Fruit fly (Drosophila melanogaster) whole organism, adult: ENCODE data around the gene CG3740.
A peak's percentile ranks its signal among the peaks of the same experiment; 100 is the strongest.

ENCODE experiments used
- CG11617 ChIP-seq: fragments of 200-800 bp; sonication (Bioruptor generic); optimal IDR thresholded peaks from 2 replicates; lab custom pipeline; 2017; ENCODE audit warnings: mild to moderate bottlenecking, missing biosample characterization, missing genetic modification reagents, missing genetic modification characterization
- CG12768 ChIP-seq: fragments of 200-800 bp; sonication (Bioruptor generic); optimal IDR thresholded peaks from 2 replicates; lab custom pipeline; 2017; ENCODE audit warnings: missing biosample characterization, missing genetic modification characterization, mild to moderate bottlenecking, moderate library complexity, missing genetic modification reagents
- CG14711 ChIP-seq: fragments of 200-800 bp; sonication (Bioruptor generic); optimal IDR thresholded peaks from 2 replicates; lab custom pipeline; 2018; ENCODE audit warnings: missing biosample characterization, mild to moderate bottlenecking, missing genetic modification characterization, moderate library complexity
- CG1620 ChIP-seq: fragments of 200-800 bp; sonication (Bioruptor generic); optimal IDR thresholded peaks from 2 replicates; lab custom pipeline; 2016; ENCODE audit warnings: missing biosample characterization, missing genetic modification characterization
- CG33017 ChIP-seq: fragments of 200-800 bp; sonication (Bioruptor generic); optimal IDR thresholded peaks from 2 replicates; lab custom pipeline; 2018; ENCODE audit warnings: missing biosample characterization, mild to moderate bottlenecking, missing genetic modification characterization, moderate library complexity
- CG5204 ChIP-seq: fragments of 200-800 bp; sonication (Bioruptor generic); optimal IDR thresholded peaks from 2 replicates; lab custom pipeline; 2016; ENCODE audit warnings: missing biosample characterization, missing genetic modification characterization
- CG7045 ChIP-seq: fragments of 200-800 bp; sonication (Bioruptor generic); optimal IDR thresholded peaks from 2 replicates; lab custom pipeline; 2017; ENCODE audit warnings: missing biosample characterization, mild to moderate bottlenecking, missing genetic modification characterization
- CG7101 ChIP-seq: fragments of 200-800 bp; sonication (Bioruptor generic); optimal IDR thresholded peaks from 2 replicates; lab custom pipeline; 2018; ENCODE audit warnings: missing biosample characterization, mild to moderate bottlenecking, missing genetic modification characterization, moderate library complexity
- Clk ChIP-seq: fragments of 200-800 bp; sonication (Bioruptor generic); optimal IDR thresholded peaks from 2 replicates; lab custom pipeline; 2017; ENCODE audit warnings: missing biosample characterization, missing genetic modification characterization
- Crg-1 ChIP-seq: fragments of 200-800 bp; sonication (Bioruptor generic); optimal IDR thresholded peaks from 2 replicates; lab custom pipeline; 2016; ENCODE audit warnings: missing biosample characterization, missing genetic modification characterization
- Hr96 ChIP-seq: fragments of 200-800 bp; sonication (Bioruptor generic); optimal IDR thresholded peaks from 2 replicates; lab custom pipeline; 2016; ENCODE audit warnings: missing biosample characterization, missing genetic modification characterization
- Mnt ChIP-seq: fragments of 200-800 bp; sonication (Bioruptor generic); optimal IDR thresholded peaks from 2 replicates; lab custom pipeline; 2016; ENCODE audit warnings: missing biosample characterization, mild to moderate bottlenecking, missing genetic modification characterization
- bab1 ChIP-seq: fragments of 200-800 bp; sonication (Bioruptor generic); optimal IDR thresholded peaks from 3 replicates; lab custom pipeline; 2019; ENCODE audit warnings: missing biosample characterization, mild to moderate bottlenecking, missing genetic modification characterization, moderate library complexity
- cic ChIP-seq: fragments of 200-800 bp; sonication (Bioruptor generic); optimal IDR thresholded peaks from 2 replicates; lab custom pipeline; 2017; ENCODE audit warnings: missing biosample characterization, mild to moderate bottlenecking, missing genetic modification characterization, moderate library complexity
- cnc ChIP-seq, 2 experiments: fragments of >200 bp; optimal IDR thresholded peaks; 2 replicates each; lab custom pipeline; 2017
- kay ChIP-seq: fragments of 200-800 bp; sonication (Bioruptor generic); peaks from one replicate; lab custom pipeline; 2016; ENCODE audit warnings: missing biosample characterization, missing genetic modification characterization, borderline replicate concordance
- ovo ChIP-seq: fragments of 200-800 bp; sonication (Bioruptor generic); optimal IDR thresholded peaks from 2 replicates; lab custom pipeline; 2016; ENCODE audit warnings: missing biosample characterization, missing genetic modification characterization
- pad ChIP-seq: fragments of 200-800 bp; sonication (Bioruptor generic); optimal IDR thresholded peaks from 3 replicates; lab custom pipeline; 2017; ENCODE audit warnings: missing biosample characterization, missing genetic modification characterization, mild to moderate bottlenecking, moderate library complexity, missing genetic modification reagents
- tj ChIP-seq: fragments of 200-800 bp; sonication (Bioruptor generic); optimal IDR thresholded peaks from 3 replicates; lab custom pipeline; 2017; ENCODE audit warnings: missing biosample characterization, mild to moderate bottlenecking, missing genetic modification characterization, moderate library complexity
- toe ChIP-seq: fragments of 200-800 bp; sonication (Bioruptor generic); optimal IDR thresholded peaks from 2 replicates; lab custom pipeline; 2016; ENCODE audit warnings: missing biosample characterization, missing genetic modification characterization

Gene CG3740

DNA sequence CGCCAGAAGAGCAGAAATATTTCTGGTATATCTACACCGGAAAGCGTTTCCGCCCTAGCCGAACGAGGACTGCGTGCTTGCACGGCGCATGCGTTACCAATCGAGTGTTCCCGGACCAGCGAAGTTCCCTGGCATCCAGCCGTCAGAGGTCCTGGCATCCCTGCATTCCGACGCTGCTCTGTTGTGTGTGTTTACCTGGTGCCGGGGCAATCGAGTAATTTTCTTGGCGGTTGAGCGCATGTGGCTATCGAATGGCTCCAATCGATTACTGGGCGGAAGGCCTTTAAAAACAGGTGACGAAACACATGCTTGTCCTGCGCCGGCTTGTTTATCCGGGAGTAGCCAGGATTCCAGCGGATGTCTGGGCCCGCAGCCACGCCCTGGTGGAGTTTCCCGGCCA, 23.5 kb upstream of the CG3740 start, which contains the start of gene CG32809:
CG32809 (minus strand) TSS at position 216 of the 400 bp plus-strand sequence.
- no peak for TF ChIP-seq kay
- no peak for TF ChIP-seq CG33017 (tag; lab: Kevin White, UChicago)
- no peak for TF ChIP-seq Crg-1
- peak; percentile 33 for TF ChIP-seq Mnt (GFP tag; lab: Kevin White, UChicago)
- no peak for TF ChIP-seq toe
- TF ChIP-seq CG14711 = no peak

DNA sequence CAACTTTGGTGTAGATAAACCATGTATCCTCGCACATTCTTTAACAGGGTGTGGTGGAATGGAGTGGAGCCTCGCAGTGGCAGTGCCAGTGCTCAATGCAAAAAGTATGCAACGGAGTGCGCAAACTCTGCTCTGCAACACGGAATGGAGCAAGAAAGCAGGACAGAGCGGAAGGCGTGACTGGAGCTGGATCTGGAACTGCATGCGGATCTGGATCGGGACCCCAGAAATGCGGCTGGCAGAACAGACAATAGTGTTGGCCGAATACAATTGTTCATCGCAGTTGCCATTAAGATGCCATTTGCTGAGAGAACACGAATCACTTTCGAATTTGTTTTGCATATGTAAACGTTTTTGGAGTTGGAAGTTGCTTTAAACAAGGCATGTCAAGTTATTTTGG, 22.4 kb upstream of the CG3740 start:
- no peak for TF ChIP-seq Crg-1
- TF ChIP-seq Hr96 (GFP tag; lab: Kevin White, UChicago) = no peak
- TF ChIP-seq CG11617 (GFP tag; lab: Kevin White, UChicago) = no peak
- TF ChIP-seq CG1620 = no peak
- no peak for TF ChIP-seq pad
- TF ChIP-seq ovo (GFP tag; lab: Kevin White, UChicago) = no peak
- no peak for TF ChIP-seq kay

DNA sequence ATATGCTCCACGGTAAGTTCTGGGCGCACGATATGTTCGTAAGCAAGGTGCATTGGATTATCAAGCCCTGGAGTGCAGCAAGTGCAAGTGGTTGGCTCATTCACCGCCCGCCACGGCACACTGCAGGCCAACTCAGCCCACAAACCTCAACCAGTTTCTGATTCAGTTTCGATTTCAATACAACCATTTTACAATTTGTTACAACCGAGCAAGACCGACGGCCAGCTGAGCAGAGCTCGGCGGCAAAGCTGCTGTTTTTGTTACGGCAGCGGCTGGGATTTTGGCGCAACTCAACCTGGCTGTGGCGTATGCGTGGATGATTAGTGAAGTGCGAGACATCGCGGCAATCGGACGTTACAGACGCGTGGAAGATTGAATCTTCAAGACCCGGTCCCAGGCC, 17.2 kb upstream of the CG3740 start, which contains the start of gene b6:
b6 (plus strand) TSS at position 320 of the 400 bp plus-strand sequence.
- no peak for TF ChIP-seq CG14711
- TF ChIP-seq CG11617 (GFP tag; lab: Kevin White, UChicago) = no peak
- no peak for TF ChIP-seq pad
- TF ChIP-seq cnc (optimal IDR thresholded peaks at IDR 0.05; lab: Kevin White, UChicago) = no peak
- TF ChIP-seq kay = no peak
- TF ChIP-seq bab1 (GFP tag; lab: Kevin White, UChicago) = no peak
- no peak for TF ChIP-seq ovo (GFP tag; lab: Kevin White, UChicago)
- no peak for TF ChIP-seq toe
- TF ChIP-seq Mnt (GFP tag; lab: Kevin White, UChicago) = no peak
- no peak for TF ChIP-seq tj (GFP tag; lab: Kevin White, UChicago)
- no peak for TF ChIP-seq CG7101
- no peak for TF ChIP-seq CG33017 (tag; lab: Kevin White, UChicago)
- TF ChIP-seq cic (GFP tag; lab: Kevin White, UChicago) = no peak
- no peak for TF ChIP-seq Crg-1

DNA sequence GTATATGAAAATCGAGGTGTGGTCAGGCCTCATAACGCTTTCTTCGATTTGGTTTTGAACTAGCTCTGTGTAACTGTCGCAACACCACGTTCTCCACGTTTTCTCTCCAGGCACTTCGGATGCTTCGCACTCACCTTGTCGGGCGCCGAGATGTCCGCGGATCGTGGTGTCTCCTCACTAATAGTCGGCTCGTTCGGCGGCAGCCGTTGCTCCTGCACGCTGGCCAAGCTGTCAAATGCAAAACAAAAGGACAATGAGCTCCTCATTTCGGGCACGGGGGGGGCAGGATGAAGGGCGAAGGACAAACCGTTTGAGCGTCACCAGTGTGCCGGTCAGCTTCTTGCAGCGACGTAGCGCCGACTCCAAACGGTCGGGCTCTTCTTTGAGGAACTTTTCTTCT, 12.2 kb upstream of the CG3740 start, which contains the start of gene CG14797:
CG14797 (plus strand) TSS at position 301 of the 400 bp plus-strand sequence.
- TF ChIP-seq CG33017 (tag; lab: Kevin White, UChicago) (no peak), ovo (GFP tag; lab: Kevin White, UChicago) (no peak), Crg-1 (no peak), cic (GFP tag; lab: Kevin White, UChicago) (no peak), CG14711 (no peak), Hr96 (GFP tag; lab: Kevin White, UChicago) (no peak), toe (no peak), CG7101 (no peak), tj (GFP tag; lab: Kevin White, UChicago) (no peak), kay (no peak), Mnt (GFP tag; lab: Kevin White, UChicago) (no peak), CG11617 (GFP tag; lab: Kevin White, UChicago) (no peak), CG12768 (no peak), cnc (optimal IDR thresholded peaks at IDR 0.05; lab: Kevin White, UChicago) (no peak), CG5204 (GFP tag; lab: Kevin White, UChicago) (no peak), CG7045 (GFP tag; lab: Kevin White, UChicago) (no peak)

DNA sequence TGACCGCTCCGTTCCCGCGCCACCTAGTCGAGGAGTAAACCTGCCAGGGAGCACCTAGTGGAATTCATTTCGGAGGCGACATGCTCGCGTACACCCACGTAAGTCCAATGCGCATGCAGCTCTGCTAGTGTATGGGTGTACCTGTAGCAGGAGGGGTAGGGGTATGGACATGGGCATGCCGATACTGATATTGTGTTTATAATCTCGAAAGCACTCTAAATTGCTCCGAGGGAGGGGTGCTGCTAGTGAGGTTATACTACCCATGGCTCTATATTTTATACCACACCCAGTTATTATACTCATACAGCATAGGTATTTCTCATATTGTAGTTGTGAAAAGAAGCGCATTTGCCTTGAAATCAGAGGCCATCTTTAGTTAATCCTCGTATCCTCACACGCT, 743 bp upstream of the CG3740 start:
- TF ChIP-seq Mnt (GFP tag; lab: Kevin White, UChicago) (peak; percentile 57), CG7101 (peak; percentile 6), CG12768 (no peak)

DNA sequence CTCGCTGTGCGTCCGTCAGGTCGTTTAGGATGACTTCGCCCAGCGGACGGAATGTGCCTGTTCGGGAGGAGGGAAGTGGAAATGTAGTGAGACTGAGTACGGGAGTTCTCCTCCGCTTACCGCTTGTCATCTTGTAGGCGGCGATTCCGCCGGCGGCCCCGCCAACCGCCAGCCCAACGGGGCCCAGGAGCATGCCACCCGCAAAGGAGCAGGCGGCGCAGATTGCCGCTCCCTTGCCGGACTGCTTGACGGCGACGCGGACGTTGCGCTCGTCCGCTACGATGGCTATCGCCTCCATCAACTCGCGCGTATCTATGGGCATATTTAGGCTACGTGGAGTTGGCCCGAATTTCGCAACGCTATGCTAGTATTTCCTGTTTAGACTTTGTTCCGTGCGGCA, 409 bp downstream of the CG3740 start, which contains the start of gene Mur2B:
Mur2B (minus strand) TSS at position 101 of the 400 bp plus-strand sequence.
- TF ChIP-seq CG11617 (GFP tag; lab: Kevin White, UChicago) (no peak), CG1620 (no peak), bab1 (GFP tag; lab: Kevin White, UChicago) (no peak), CG5204 (GFP tag; lab: Kevin White, UChicago) (no peak), CG33017 (tag; lab: Kevin White, UChicago) (no peak), Clk (GFP tag; lab: Kevin White, UChicago) (no peak), CG12768 (no peak), pad (no peak), toe (no peak)

DNA sequence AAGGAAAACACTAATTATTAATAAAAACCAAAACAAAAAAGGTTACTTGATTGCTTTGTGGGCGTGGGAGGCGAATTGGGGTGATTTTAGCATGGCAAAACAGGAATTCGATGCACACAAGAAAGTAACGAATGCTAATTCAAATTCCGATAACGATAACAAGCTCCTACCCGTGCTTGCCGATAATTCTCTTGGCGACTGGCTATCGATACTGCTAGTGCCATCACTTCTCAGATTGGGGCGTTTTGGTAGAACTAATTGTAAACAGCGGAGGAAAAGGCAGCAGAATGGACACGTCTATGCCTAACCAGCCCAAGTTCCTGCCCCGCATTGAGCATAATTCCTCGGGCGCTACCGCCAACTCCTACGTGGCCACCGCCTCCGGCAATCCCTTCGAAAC, 4.3 kb downstream of the CG3740 start, which contains the start of gene dor:
dor (plus strand) TSS at position 217 of the 400 bp plus-strand sequence.
- peak; percentile 24 for TF ChIP-seq bab1 (GFP tag; lab: Kevin White, UChicago)
- TF ChIP-seq CG11617 (GFP tag; lab: Kevin White, UChicago) = no peak

DNA sequence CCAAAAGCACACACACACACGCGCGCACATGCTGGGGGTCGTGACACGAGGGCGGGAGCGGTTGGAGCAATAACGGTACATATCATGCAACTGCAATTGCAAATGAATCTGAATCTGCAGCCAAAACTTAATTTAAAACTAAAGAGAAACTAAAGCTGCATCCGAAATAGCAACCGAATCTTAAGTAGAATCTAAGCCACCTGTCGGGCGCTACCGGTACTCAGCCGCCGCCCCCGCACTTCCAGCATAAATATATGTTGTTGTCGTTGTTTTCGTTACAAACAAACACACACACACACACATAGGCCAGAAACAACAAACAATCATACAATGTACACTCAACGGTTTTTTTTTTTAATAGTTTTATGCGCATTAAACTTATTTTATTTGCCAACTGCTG, 8.8 kb downstream of the CG3740 start:
- TF ChIP-seq Hr96 (GFP tag; lab: Kevin White, UChicago) (no peak), CG11617 (GFP tag; lab: Kevin White, UChicago) (no peak), ovo (GFP tag; lab: Kevin White, UChicago) (no peak), pad (no peak), toe (no peak), CG7045 (GFP tag; lab: Kevin White, UChicago) (no peak), CG12768 (no peak), CG5204 (GFP tag; lab: Kevin White, UChicago) (no peak), cic (GFP tag; lab: Kevin White, UChicago) (no peak), Clk (GFP tag; lab: Kevin White, UChicago) (no peak), Mnt (GFP tag; lab: Kevin White, UChicago) (no peak), CG33017 (tag; lab: Kevin White, UChicago) (no peak), tj (GFP tag; lab: Kevin White, UChicago) (no peak), CG14711 (no peak), CG1620 (no peak)
